Worm (Caenorhabditis elegans) whole organism, L4 larva: ENCODE data around the gene kvs-2.

Source experiments
- lir-3 ChIP-seq: sonication (generic microtip); optimal IDR thresholded peaks from 2 replicates; lab custom pipeline; 2016; ENCODE audit warnings: mild to moderate bottlenecking, missing genetic modification characterization, missing compliant biosample characterization
- ztf-7 ChIP-seq: fragments of 150-350 bp; optimal IDR thresholded peaks from 2 replicates; lab custom pipeline; 2014; ENCODE audit warnings: missing biosample characterization, missing genetic modification characterization

DNA sequence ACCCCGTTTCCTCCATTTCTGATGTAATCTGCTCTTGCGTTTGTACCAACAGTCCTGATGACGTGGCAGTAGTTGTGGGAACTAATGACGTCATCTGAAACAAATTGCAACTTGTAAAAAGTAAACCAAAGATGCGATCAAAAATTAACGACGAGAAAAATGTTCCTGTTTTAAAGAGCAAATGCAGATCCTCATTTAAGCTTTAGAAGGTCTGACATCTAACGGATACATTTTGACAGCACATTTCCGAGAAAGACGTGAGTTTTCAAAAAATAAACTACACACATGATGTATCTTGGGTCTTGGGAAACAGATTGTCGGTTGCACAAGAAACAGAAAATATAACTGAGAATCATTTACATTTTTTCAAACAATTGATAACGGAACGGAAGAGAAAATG is 20.3 kb upstream of the kvs-2 start, which contains the start of gene H09F14.1:
- TF ChIP-seq lir-3 (tag; lab: Kevin White, UChicago): no peak
- TF ChIP-seq ztf-7: no peak
